Worm (Caenorhabditis elegans) whole organism, early embryonic: ENCODE results near the gene R01H2.2.

Source experiments
- B0310.2 ChIP-seq: sonication (generic microtip); optimal IDR thresholded peaks from 2 replicates; lab custom pipeline; 2016; ENCODE audit warnings: mild to moderate bottlenecking, missing genetic modification characterization, missing compliant biosample characterization
- F13C5.2 ChIP-seq: sonication (generic microtip); optimal IDR thresholded peaks from 2 replicates; lab custom pipeline; 2017; ENCODE audit warnings: mild to moderate bottlenecking, missing genetic modification characterization, inconsistent platforms, missing compliant biosample characterization
- aly-1 ChIP-seq: sonication (generic microtip); optimal IDR thresholded peaks from 2 replicates; lab custom pipeline; 2016; ENCODE audit warnings: missing genetic modification characterization, missing compliant biosample characterization
- ama-1 ChIP-seq: fragments of 150-350 bp; optimal IDR thresholded peaks from 2 replicates; lab custom pipeline; 2014
- ceh-13 ChIP-seq: fragments of 200-800 bp; sonication (Bioruptor generic); optimal IDR thresholded peaks from 2 replicates; lab custom pipeline; 2018; ENCODE audit warnings: mild to moderate bottlenecking, missing genetic modification characterization, missing compliant biosample characterization
- ceh-36 ChIP-seq: sonication (generic microtip); optimal IDR thresholded peaks from 2 replicates; lab custom pipeline; 2016; ENCODE audit warnings: missing genetic modification characterization, inconsistent platforms, missing compliant biosample characterization
- ets-7 ChIP-seq: sonication (generic microtip); optimal IDR thresholded peaks from 2 replicates; lab custom pipeline; 2016; ENCODE audit warnings: missing genotype, missing genetic modification characterization, missing compliant biosample characterization
- flt-1 ChIP-seq: fragments of 200-800 bp; sonication (Bioruptor generic); IDR thresholded peaks from 2 replicates; pipeline ENCODE4 v1.3.6; 2022; ENCODE audit warnings: missing genetic modification characterization, missing compliant biosample characterization
- hmbx-1 ChIP-seq: sonication (generic microtip); optimal IDR thresholded peaks from 2 replicates; lab custom pipeline; 2016; ENCODE audit warnings: mild to moderate bottlenecking, missing genetic modification characterization, missing compliant biosample characterization
- hmg-4 ChIP-seq: fragments of 200-800 bp; sonication (Bioruptor generic); optimal IDR thresholded peaks from 2 replicates; lab custom pipeline; 2018; ENCODE audit warnings: mild to moderate bottlenecking, missing genetic modification characterization, missing compliant biosample characterization
- hnd-1 ChIP-seq: sonication (generic microtip); optimal IDR thresholded peaks from 2 replicates; lab custom pipeline; 2016; ENCODE audit warnings: missing genetic modification characterization, missing compliant biosample characterization
- pes-1 ChIP-seq: fragments of 200-800 bp; sonication (Bioruptor generic); IDR thresholded peaks from 2 replicates; pipeline ENCODE4 v1.3.6; 2022; ENCODE audit warnings: missing genetic modification reagents, missing genetic modification characterization, missing compliant biosample characterization
- scrt-1 ChIP-seq: fragments of 200-800 bp; sonication (Bioruptor generic); IDR thresholded peaks from 2 replicates; pipeline ENCODE4 v1.3.6; 2022; ENCODE audit warnings: missing genetic modification characterization, missing compliant biosample characterization
- sea-1 ChIP-seq: fragments of 200-800 bp; sonication (Bioruptor generic); conservative IDR thresholded peaks from 2 replicates; pipeline ENCODE4 v1.3.6; 2022; ENCODE audit warnings: missing genetic modification characterization, missing compliant biosample characterization
- tbx-11 ChIP-seq: fragments of 200-800 bp; sonication (Bioruptor generic); IDR thresholded peaks from 2 replicates; pipeline ENCODE4 v1.3.6; 2022; ENCODE audit warnings: missing genetic modification characterization, missing compliant biosample characterization
- tbx-37 ChIP-seq: fragments of 200-800 bp; sonication (Bioruptor generic); conservative IDR thresholded peaks from 2 replicates; pipeline ENCODE4 v1.3.6; 2022; ENCODE audit warnings: missing genetic modification reagents, missing genetic modification characterization, missing compliant biosample characterization
- tra-4 ChIP-seq: sonication (generic microtip); optimal IDR thresholded peaks from 2 replicates; lab custom pipeline; 2017; ENCODE audit warnings: missing genetic modification characterization, missing compliant biosample characterization

Gene R01H2.2

DNA sequence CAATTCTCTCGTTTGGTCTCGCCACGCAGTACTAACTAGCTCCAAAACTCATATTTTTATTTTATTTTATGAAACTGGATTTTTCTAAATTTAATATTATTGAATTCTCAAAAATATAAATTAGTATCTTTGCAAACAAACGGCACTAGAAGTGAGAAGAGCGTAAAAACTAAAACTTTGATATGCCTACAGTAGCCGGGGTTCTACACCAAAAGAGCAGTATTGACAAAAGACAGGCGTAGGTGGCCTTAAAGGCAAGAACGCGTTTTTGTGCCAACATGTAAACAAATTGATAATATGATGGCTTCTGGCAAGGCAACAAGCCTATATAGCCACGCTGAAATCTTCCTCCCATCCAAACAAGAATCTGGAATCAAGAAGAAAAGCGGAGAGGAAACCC is 6.2 kb downstream of the R01H2.2 start, which contains the start of gene R01H2.1:
TSS of gene R01H2.1 (plus strand) at position 301 of the 400 bp plus-strand sequence.
- no peak for TF ChIP-seq aly-1 (tag; lab: Kevin White, UChicago)
- no peak for TF ChIP-seq ets-7 (tag; lab: Kevin White, UChicago)
- TF ChIP-seq ama-1 (lab: Kevin White, UChicago): no peak
- no peak for TF ChIP-seq B0310.2 (tag; lab: Kevin White, UChicago)
- TF ChIP-seq F13C5.2 (tag; lab: Kevin White, UChicago): no peak
- no peak for TF ChIP-seq flt-1 (GFP tag; lab: Robert Waterston, UW)
- TF ChIP-seq pes-1 (GFP tag; lab: Robert Waterston, UW): no peak
- no peak for TF ChIP-seq ceh-36 (tag; lab: Kevin White, UChicago)
- no peak for TF ChIP-seq hmg-4 (GFP tag; lab: Kevin White, UChicago)
- TF ChIP-seq scrt-1: no peak
- no peak for TF ChIP-seq hmbx-1 (tag; lab: Kevin White, UChicago)

DNA sequence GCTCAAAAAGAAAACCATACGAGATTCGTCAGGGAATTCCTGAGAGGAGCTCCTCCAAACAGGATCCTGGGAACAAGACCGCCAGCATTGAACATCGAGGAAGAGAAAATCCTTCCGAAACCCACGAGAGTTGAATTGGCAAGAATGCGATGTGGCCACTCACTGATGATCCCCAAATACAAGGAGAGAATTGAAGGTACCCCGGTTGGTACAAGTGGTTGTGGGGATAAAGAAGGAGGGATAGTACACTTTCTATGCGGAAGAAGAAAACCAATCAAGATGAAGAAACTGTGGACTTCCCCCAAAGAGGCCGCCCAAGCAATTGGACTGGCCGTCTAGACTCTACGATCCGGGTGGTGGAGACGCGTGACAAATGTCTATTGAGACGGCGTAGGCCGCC is 6.7 kb downstream of the R01H2.2 start:
- no peak for TF ChIP-seq hmbx-1 (tag; lab: Kevin White, UChicago)
- no peak for TF ChIP-seq aly-1 (tag; lab: Kevin White, UChicago)
- TF ChIP-seq ets-7 (tag; lab: Kevin White, UChicago): no peak
- no peak for TF ChIP-seq scrt-1
- no peak for TF ChIP-seq pes-1 (GFP tag; lab: Robert Waterston, UW)
- no peak for TF ChIP-seq ama-1 (lab: Kevin White, UChicago)
- TF ChIP-seq sea-1 (GFP tag; lab: Robert Waterston, UW): no peak
- TF ChIP-seq tbx-37 (GFP tag; lab: Robert Waterston, UW): no peak
- TF ChIP-seq ceh-13 (GFP tag; lab: Kevin White, UChicago): no peak
- TF ChIP-seq flt-1 (GFP tag; lab: Robert Waterston, UW): no peak
- no peak for TF ChIP-seq F13C5.2 (tag; lab: Kevin White, UChicago)

DNA sequence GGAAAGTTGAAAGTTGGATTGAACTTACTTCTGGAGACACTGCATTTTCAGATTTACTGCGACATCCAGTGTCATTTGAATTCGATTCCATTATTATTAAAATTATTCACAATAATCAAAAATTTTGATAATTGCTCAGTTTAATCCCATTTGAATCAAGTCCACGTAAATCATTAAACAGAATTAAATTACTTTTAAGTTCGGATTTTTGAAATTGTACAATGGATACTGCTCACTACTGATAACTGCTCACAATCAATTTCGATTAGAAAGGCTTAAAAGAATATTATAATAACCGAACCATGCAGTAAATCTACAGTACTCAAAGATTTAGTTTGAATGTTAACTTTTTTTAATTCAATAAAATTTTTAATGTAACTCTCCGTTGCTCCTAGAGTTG is 7.8 kb downstream of the R01H2.2 start, which contains the start of gene R01H2.4:
TSS of gene R01H2.4 (minus strand) at position 101 of the 400 bp plus-strand sequence.
- no peak for TF ChIP-seq pes-1 (GFP tag; lab: Robert Waterston, UW)
- no peak for TF ChIP-seq F13C5.2 (tag; lab: Kevin White, UChicago)

DNA sequence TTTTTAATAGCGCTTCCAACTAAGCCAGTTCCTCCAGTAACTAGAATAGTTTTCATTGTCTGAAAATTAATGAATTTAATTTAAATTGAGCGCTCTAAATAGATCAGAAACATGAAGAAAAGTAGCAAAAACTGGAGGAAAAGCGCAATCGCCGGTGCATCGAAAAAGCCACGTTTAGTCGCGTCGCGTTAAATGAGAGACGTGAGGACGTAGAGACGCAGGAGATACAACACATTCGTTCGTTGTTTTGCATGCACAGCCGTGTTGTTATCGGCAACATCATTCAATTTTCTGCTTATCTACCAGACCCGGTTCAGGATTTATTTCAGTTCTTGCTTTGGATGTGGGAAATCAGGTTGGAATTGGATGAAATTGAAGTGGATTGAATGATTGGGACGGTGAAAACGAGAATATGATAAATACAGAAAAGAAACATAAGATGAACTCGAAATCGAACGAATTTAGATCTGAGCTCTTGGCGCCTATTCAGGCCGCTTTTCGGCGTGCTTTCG is 11.1 kb downstream of the R01H2.2 start, which contains the start of gene ger-1:
TSS of gene ger-1 (minus strand) at position 93 of the 512 bp plus-strand sequence.
- TF ChIP-seq hmbx-1 (tag; lab: Kevin White, UChicago) (no peak), tra-4 (no peak), B0310.2 (tag; lab: Kevin White, UChicago) (no peak), tbx-11 (GFP tag; lab: Robert Waterston, UW) (no peak), F13C5.2 (tag; lab: Kevin White, UChicago) (no peak), pes-1 (GFP tag; lab: Robert Waterston, UW) (no peak), ama-1 (lab: Kevin White, UChicago) (no peak), scrt-1 (no peak), ceh-13 (GFP tag; lab: Kevin White, UChicago) (no peak), flt-1 (GFP tag; lab: Robert Waterston, UW) (no peak), hmg-4 (GFP tag; lab: Kevin White, UChicago) (no peak), ceh-36 (tag; lab: Kevin White, UChicago) (no peak), tbx-37 (GFP tag; lab: Robert Waterston, UW) (no peak), ets-7 (tag; lab: Kevin White, UChicago) (no peak), aly-1 (tag; lab: Kevin White, UChicago) (no peak), hnd-1 (tag; lab: Kevin White, UChicago) (no peak), sea-1 (GFP tag; lab: Robert Waterston, UW) (no peak)

DNA sequence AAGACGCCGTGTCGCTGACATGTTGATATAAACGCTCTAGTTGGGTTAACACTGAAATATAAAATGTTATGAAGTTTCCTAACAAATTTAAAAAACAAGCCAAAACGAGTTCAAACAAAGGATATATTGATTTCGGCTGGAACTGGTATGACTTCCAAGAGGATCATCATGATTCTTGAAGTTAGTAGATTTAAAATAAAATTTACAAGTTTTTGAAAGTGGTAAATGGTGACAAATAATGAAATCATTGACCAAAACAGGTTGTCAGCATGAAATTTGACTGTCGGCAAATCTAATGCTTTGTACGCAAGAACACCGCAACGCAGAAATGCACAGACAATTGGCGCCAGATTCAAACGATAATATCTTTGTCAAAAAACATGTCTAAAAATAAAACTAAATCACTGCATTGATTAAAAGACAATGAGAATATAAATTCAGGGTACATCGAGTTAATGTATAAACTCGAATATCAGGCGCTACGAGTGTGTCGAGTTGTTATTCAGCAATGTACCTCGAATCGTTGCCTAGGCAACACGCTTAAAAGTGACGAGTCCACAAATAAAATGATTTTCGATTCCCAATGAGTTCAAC is 12.3 kb downstream of the R01H2.2 start, which contains the start of the genes ubc-18 and R01H2.8:
TSS of gene ubc-18 (minus strand) at position 51 of the 594 bp plus-strand sequence.
TSS of gene R01H2.8 (plus strand) at position 544 of the 594 bp plus-strand sequence.
- TF ChIP-seq B0310.2 (tag; lab: Kevin White, UChicago) (no peak), sea-1 (GFP tag; lab: Robert Waterston, UW) (no peak), pes-1 (GFP tag; lab: Robert Waterston, UW) (no peak), hmg-4 (GFP tag; lab: Kevin White, UChicago) (no peak), ceh-36 (tag; lab: Kevin White, UChicago) (no peak), flt-1 (GFP tag; lab: Robert Waterston, UW) (no peak), tbx-11 (GFP tag; lab: Robert Waterston, UW) (no peak), scrt-1 (no peak), hmbx-1 (tag; lab: Kevin White, UChicago) (no peak), tbx-37 (GFP tag; lab: Robert Waterston, UW) (no peak), ceh-13 (GFP tag; lab: Kevin White, UChicago) (no peak), ama-1 (lab: Kevin White, UChicago) (no peak), tra-4 (no peak), aly-1 (tag; lab: Kevin White, UChicago) (no peak)

DNA sequence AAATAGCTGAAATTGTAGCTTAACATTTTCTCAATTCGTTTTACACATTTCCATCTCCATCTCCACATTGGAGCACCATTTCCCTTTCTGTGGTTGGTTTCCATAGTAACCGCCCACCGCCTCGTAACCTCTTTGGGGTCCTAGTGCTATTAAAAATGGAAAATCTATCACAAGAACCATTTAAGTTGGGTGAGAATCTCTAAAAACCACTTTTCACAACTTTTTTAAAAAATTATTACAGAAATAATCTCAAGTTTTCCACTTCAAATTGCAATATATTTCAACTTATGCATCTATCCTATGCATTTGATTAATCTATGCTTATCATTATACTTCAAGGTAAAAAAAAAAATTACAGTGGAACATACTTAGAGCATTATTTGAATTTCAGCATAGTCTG is 13.6 kb downstream of the R01H2.2 start, which contains the start of gene tmem-17:
TSS of gene tmem-17 (plus strand) at position 301 of the 400 bp plus-strand sequence.
- no peak for TF ChIP-seq F13C5.2 (tag; lab: Kevin White, UChicago)
- TF ChIP-seq scrt-1: no peak
- TF ChIP-seq pes-1 (GFP tag; lab: Robert Waterston, UW): no peak
- no peak for TF ChIP-seq aly-1 (tag; lab: Kevin White, UChicago)
- no peak for TF ChIP-seq hnd-1 (tag; lab: Kevin White, UChicago)
- no peak for TF ChIP-seq flt-1 (GFP tag; lab: Robert Waterston, UW)
- no peak for TF ChIP-seq ets-7 (tag; lab: Kevin White, UChicago)
- no peak for TF ChIP-seq sea-1 (GFP tag; lab: Robert Waterston, UW)
- no peak for TF ChIP-seq hmg-4 (GFP tag; lab: Kevin White, UChicago)
- TF ChIP-seq tra-4: no peak
- no peak for TF ChIP-seq ceh-13 (GFP tag; lab: Kevin White, UChicago)
- TF ChIP-seq tbx-37 (GFP tag; lab: Robert Waterston, UW): no peak
- TF ChIP-seq ama-1 (lab: Kevin White, UChicago): no peak
- no peak for TF ChIP-seq tbx-11 (GFP tag; lab: Robert Waterston, UW)
- no peak for TF ChIP-seq B0310.2 (tag; lab: Kevin White, UChicago)
- TF ChIP-seq hmbx-1 (tag; lab: Kevin White, UChicago): no peak
- no peak for TF ChIP-seq ceh-36 (tag; lab: Kevin White, UChicago)
